Worm (Caenorhabditis elegans) whole organism, L1 larva: ENCODE measurements around the gene nspb-5.

Experiments used
- C34B4.2 ChIP-seq: sonication (generic microtip); optimal IDR thresholded peaks from 2 replicates; lab custom pipeline; 2017; ENCODE audit warnings: mild to moderate bottlenecking, missing genetic modification characterization, missing compliant biosample characterization
- aha-1 ChIP-seq: fragments of 150-350 bp; optimal IDR thresholded peaks from 2 replicates; lab custom pipeline; 2014; ENCODE audit warnings: missing biosample characterization, missing genetic modification characterization
- alr-1 ChIP-seq: fragments of 200-800 bp; sonication (Bioruptor generic); optimal IDR thresholded peaks from 2 replicates; lab custom pipeline; 2018; ENCODE audit warnings: borderline replicate concordance, mild to moderate bottlenecking, missing genetic modification characterization, missing compliant biosample characterization
- aly-2 ChIP-seq: fragments of 150-350 bp; optimal IDR thresholded peaks from 2 replicates; lab custom pipeline; 2014; ENCODE audit warnings: missing biosample characterization, missing genetic modification characterization
- ama-1 ChIP-seq: fragments of 150-350 bp; optimal IDR thresholded peaks from 2 replicates; lab custom pipeline; 2014
- ceh-63 ChIP-seq: fragments of 200-800 bp; sonication (Bioruptor generic); optimal IDR thresholded peaks from 2 replicates; lab custom pipeline; 2018; ENCODE audit warnings: mild to moderate bottlenecking, missing genetic modification characterization, missing compliant biosample characterization
- ceh-82 ChIP-seq, 3 experiments: fragments of 150-350 bp in 1 of 3; sonication (generic microtip) in 2 of 3; optimal IDR thresholded peaks; 2 replicates each; lab custom pipeline; 2014 to 2017; ENCODE audit warnings: missing biosample characterization in 3 of 3, missing genetic modification characterization in 3 of 3
- ces-1 ChIP-seq: fragments of 150-350 bp; optimal IDR thresholded peaks from 2 replicates; lab custom pipeline; 2014; ENCODE audit warnings: missing biosample characterization, missing genetic modification reagents, missing genetic modification characterization
- dpl-1 ChIP-seq, 3 experiments: fragments of 150-350 bp in 2 of 3; sonication (generic microtip) in 1 of 3; optimal IDR thresholded peaks; 2 replicates each; lab custom pipeline; 2014 to 2017; ENCODE audit warnings: missing biosample characterization in 3 of 3, missing genetic modification characterization in 3 of 3, missing genetic modification reagents in 3 of 3
- egl-13 ChIP-seq: sonication (generic microtip); optimal IDR thresholded peaks from 2 replicates; lab custom pipeline; 2016; ENCODE audit warnings: missing genotype, missing genetic modification reagents, missing genetic modification characterization, missing compliant biosample characterization
- egl-27 ChIP-seq, 2 experiments: fragments of 150-350 bp in 1 of 2; sonication (generic microtip); optimal IDR thresholded peaks; 3 replicates each; lab custom pipeline; 2017 to 2018; ENCODE audit warnings: missing biosample characterization in 2 of 2, missing genetic modification characterization in 2 of 2, missing genetic modification reagents in 2 of 2
- elt-2 ChIP-seq: sonication (generic microtip); optimal IDR thresholded peaks from 2 replicates; lab custom pipeline; 2016; ENCODE audit warnings: missing genetic modification characterization, mild to moderate bottlenecking, inconsistent platforms, missing compliant biosample characterization, missing genetic modification reagents
- elt-3 ChIP-seq, 6 experiments: fragments of 150-350 bp in 1 of 6; sonication (generic microtip); optimal IDR thresholded peaks; 2 replicates each; lab custom pipeline; 2017 to 2018; ENCODE audit warnings: missing biosample characterization in 6 of 6, missing genetic modification characterization in 6 of 6, inconsistent platforms in 1 of 6
- grh-1 ChIP-seq: fragments of 200-800 bp; sonication (Bioruptor generic); IDR thresholded peaks from 2 replicates; pipeline ENCODE4 v1.3.6; 2022; ENCODE audit warnings: missing genetic modification reagents, missing genetic modification characterization, missing compliant biosample characterization
- hlh-17 ChIP-seq: fragments of 200-800 bp; sonication (Bioruptor generic); optimal IDR thresholded peaks from 2 replicates; lab custom pipeline; 2018; ENCODE audit warnings: missing genetic modification characterization, mild to moderate bottlenecking, missing compliant biosample characterization, moderate library complexity, borderline replicate concordance
- hpl-2 ChIP-seq: fragments of 150-350 bp; optimal IDR thresholded peaks from 2 replicates; lab custom pipeline; 2014; ENCODE audit warnings: missing biosample characterization, missing genetic modification reagents, missing genetic modification characterization
- jun-1 ChIP-seq: fragments of 150-350 bp; optimal IDR thresholded peaks from 2 replicates; lab custom pipeline; 2014; ENCODE audit warnings: missing biosample characterization, missing genetic modification reagents, missing genetic modification characterization
- lin-15B ChIP-seq: fragments of 150-350 bp; sonication (generic microtip); optimal IDR thresholded peaks from 3 replicates; lab custom pipeline; 2014; ENCODE audit warnings: missing biosample characterization, missing genetic modification characterization
- lin-35 ChIP-seq, 2 experiments: fragments of 150-350 bp; optimal IDR thresholded peaks; 2 replicates each; lab custom pipeline; 2014; ENCODE audit warnings: missing biosample characterization in 2 of 2, missing genetic modification characterization in 2 of 2, missing genetic modification reagents in 2 of 2
- lin-39 ChIP-seq: fragments of 150-350 bp; optimal IDR thresholded peaks from 2 replicates; lab custom pipeline; 2014; ENCODE audit warnings: missing biosample characterization, missing genetic modification reagents, missing genetic modification characterization
- lir-3 ChIP-seq: sonication (generic microtip); optimal IDR thresholded peaks from 2 replicates; lab custom pipeline; 2016; ENCODE audit warnings: mild to moderate bottlenecking, missing genetic modification characterization, moderate library complexity, missing compliant biosample characterization; ENCODE audit not compliant: poor library complexity
- mab-9 ChIP-seq: fragments of 200-800 bp; sonication (Bioruptor generic); IDR thresholded peaks from 2 replicates; pipeline ENCODE4 v1.3.6; 2022; ENCODE audit warnings: missing genetic modification reagents, missing genetic modification characterization, missing compliant biosample characterization
- mdl-1 ChIP-seq, 2 experiments: fragments of 150-350 bp; optimal IDR thresholded peaks; 2 replicates each; lab custom pipeline; 2014 to 2017; ENCODE audit warnings: missing biosample characterization in 2 of 2, missing genetic modification characterization in 2 of 2, inconsistent platforms in 1 of 2
- mef-2 ChIP-seq: fragments of 150-350 bp; optimal IDR thresholded peaks from 2 replicates; lab custom pipeline; 2014; ENCODE audit warnings: missing biosample characterization, missing genetic modification characterization
- mep-1 ChIP-seq: fragments of 150-350 bp; optimal IDR thresholded peaks from 2 replicates; lab custom pipeline; 2014; ENCODE audit warnings: missing biosample characterization, missing genetic modification characterization
- nhr-11 ChIP-seq: fragments of 150-350 bp; optimal IDR thresholded peaks from 2 replicates; lab custom pipeline; 2014; ENCODE audit warnings: missing biosample characterization, missing genetic modification characterization
- nhr-20 ChIP-seq: sonication (generic microtip); optimal IDR thresholded peaks from 2 replicates; lab custom pipeline; 2016; ENCODE audit warnings: mild to moderate bottlenecking, missing genetic modification characterization, missing compliant biosample characterization
- nhr-237 ChIP-seq: fragments of 150-350 bp; optimal IDR thresholded peaks from 2 replicates; lab custom pipeline; 2014; ENCODE audit warnings: missing biosample characterization, missing genetic modification characterization
- nhr-47 ChIP-seq: sonication (generic microtip); optimal IDR thresholded peaks from 2 replicates; lab custom pipeline; 2016; ENCODE audit warnings: mild to moderate bottlenecking, missing genetic modification characterization, moderate library complexity, missing compliant biosample characterization
- nhr-71 ChIP-seq: sonication (generic microtip); optimal IDR thresholded peaks from 2 replicates; lab custom pipeline; 2016; ENCODE audit warnings: mild to moderate bottlenecking, missing genetic modification characterization, moderate library complexity, missing compliant biosample characterization
- nhr-90 ChIP-seq: sonication (generic microtip); optimal IDR thresholded peaks from 2 replicates; lab custom pipeline; 2016; ENCODE audit warnings: mild to moderate bottlenecking, missing genetic modification characterization, missing compliant biosample characterization; ENCODE audit not compliant: poor library complexity
- pag-3 ChIP-seq: sonication (generic microtip); optimal IDR thresholded peaks from 2 replicates; lab custom pipeline; 2017; ENCODE audit warnings: missing genetic modification characterization, mild to moderate bottlenecking, missing compliant biosample characterization, antibody characterized with exemption, borderline replicate concordance; ENCODE audit not compliant: insufficient read depth
- pax-3 ChIP-seq: fragments of 200-800 bp; sonication (Bioruptor generic); optimal IDR thresholded peaks from 2 replicates; lab custom pipeline; 2018; ENCODE audit warnings: mild to moderate bottlenecking, missing genetic modification characterization, moderate library complexity, missing compliant biosample characterization
- pqm-1 ChIP-seq: sonication (generic microtip); optimal IDR thresholded peaks from 3 replicates; lab custom pipeline; 2017; ENCODE audit warnings: missing biosample characterization, missing genetic modification characterization
- rnt-1 ChIP-seq: sonication (generic microtip); optimal IDR thresholded peaks from 2 replicates; lab custom pipeline; 2016; ENCODE audit warnings: mild to moderate bottlenecking, missing genetic modification characterization, moderate library complexity, missing compliant biosample characterization
- snpc-4 ChIP-seq: fragments of 150-350 bp; optimal IDR thresholded peaks from 2 replicates; lab custom pipeline; 2014; ENCODE audit warnings: missing biosample characterization, missing genetic modification characterization
- snu-23 ChIP-seq: sonication (generic microtip); optimal IDR thresholded peaks from 2 replicates; lab custom pipeline; 2016; ENCODE audit warnings: missing genetic modification characterization, missing compliant biosample characterization
- sptf-1 ChIP-seq: fragments of 150-350 bp; optimal IDR thresholded peaks from 2 replicates; lab custom pipeline; 2014; ENCODE audit warnings: missing biosample characterization, missing genetic modification characterization
- tbx-2 ChIP-seq: sonication (generic microtip); optimal IDR thresholded peaks from 2 replicates; lab custom pipeline; 2016; ENCODE audit warnings: missing genetic modification characterization, missing compliant biosample characterization
- tlp-1 ChIP-seq: fragments of 150-350 bp; optimal IDR thresholded peaks from 2 replicates; lab custom pipeline; 2014; ENCODE audit warnings: missing biosample characterization, missing genetic modification characterization
- vab-15 ChIP-seq: sonication (generic microtip); optimal IDR thresholded peaks from 2 replicates; lab custom pipeline; 2017; ENCODE audit warnings: missing genotype, mild to moderate bottlenecking, missing genetic modification characterization, missing compliant biosample characterization
- xbp-1 ChIP-seq: sonication (generic microtip); optimal IDR thresholded peaks from 2 replicates; lab custom pipeline; 2016; ENCODE audit warnings: missing genetic modification characterization, missing compliant biosample characterization
- zip-4 ChIP-seq: fragments of 200-800 bp; sonication (Bioruptor generic); optimal IDR thresholded peaks from 2 replicates; lab custom pipeline; 2018; ENCODE audit warnings: mild to moderate bottlenecking, missing genetic modification characterization, moderate library complexity, missing compliant biosample characterization
- ztf-11 ChIP-seq, 2 experiments: sonication (generic microtip); optimal IDR thresholded peaks; 2 replicates each; lab custom pipeline; 2016 to 2017; ENCODE audit warnings: missing genetic modification characterization in 2 of 2, missing biosample characterization in 1 of 2, missing compliant biosample characterization in 1 of 2

nspb-5 gene

DNA sequence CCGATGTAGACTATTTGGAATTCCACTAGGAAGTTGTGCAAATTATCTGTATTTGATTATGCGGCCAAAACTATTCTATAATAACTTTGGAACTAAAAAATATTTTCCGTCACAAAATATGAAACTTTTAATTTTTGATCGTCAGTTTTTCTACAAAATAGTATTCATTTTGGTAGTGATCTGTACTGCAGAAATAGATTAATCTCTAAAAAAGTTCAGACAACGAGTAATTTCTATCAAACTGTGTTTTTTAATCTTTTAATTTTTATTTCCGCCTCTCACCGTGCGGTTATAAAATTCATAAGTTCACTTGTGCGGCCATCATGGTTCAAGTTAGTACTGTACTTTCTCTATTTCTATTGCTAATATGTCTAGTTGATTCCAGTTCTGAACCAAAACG, 39.4 kb downstream of the nspb-5 start, which contains the start of gene C01B10.7:
C01B10.7 (plus strand) TSS at position 301 of the 400 bp plus-strand sequence.
- TF ChIP-seq vab-15 (no peak), lin-35 (GFP tag; optimal IDR thresholded peaks at IDR 0.05; lab: Kevin White, UChicago) (no peak)

DNA sequence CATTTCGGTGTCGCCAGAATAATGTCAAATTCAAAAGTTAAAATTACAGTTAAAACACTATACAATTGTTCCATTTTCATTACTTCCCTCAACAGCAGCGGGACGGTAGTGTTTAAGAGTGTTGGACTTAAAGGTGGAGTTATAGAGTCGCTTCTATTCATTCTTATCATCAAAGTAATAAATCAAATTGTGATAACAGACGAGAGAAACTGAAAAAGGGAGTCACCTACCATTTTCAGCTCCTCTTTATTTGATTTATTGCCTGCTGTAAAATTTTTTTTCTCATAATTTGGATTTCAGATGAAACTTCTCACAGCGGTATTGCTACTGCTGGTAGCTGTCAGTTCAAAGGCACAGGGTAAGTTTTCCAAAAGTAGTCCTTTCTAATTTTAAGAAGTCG, 41.0 kb downstream of the nspb-5 start, which contains the start of gene C01B10.6:
C01B10.6 (plus strand) TSS at position 301 of the 400 bp plus-strand sequence.
- TF ChIP-seq lir-3 (tag; lab: Kevin White, UChicago) (no peak), ceh-82 (tag; optimal IDR thresholded peaks at IDR 0.05; lab: Kevin White, UChicago) (no peak), hpl-2 (GFP tag; lab: Kevin White, UChicago) (no peak), pag-3 (tag; lab: Kevin White, UChicago) (no peak), nhr-20 (tag; lab: Kevin White, UChicago) (no peak), ceh-63 (GFP tag; lab: Kevin White, UChicago) (no peak), snu-23 (GFP tag; lab: Kevin White, UChicago) (no peak), snpc-4 (no peak), nhr-237 (tag; lab: Kevin White, UChicago) (no peak), egl-27 (tag; optimal IDR thresholded peaks at IDR 0.05; lab: Kevin White, UChicago) (no peak), tbx-2 (tag; lab: Kevin White, UChicago) (no peak), dpl-1 (GFP tag; optimal IDR thresholded peaks at IDR 0.05; lab: Kevin White, UChicago) (no peak)

DNA sequence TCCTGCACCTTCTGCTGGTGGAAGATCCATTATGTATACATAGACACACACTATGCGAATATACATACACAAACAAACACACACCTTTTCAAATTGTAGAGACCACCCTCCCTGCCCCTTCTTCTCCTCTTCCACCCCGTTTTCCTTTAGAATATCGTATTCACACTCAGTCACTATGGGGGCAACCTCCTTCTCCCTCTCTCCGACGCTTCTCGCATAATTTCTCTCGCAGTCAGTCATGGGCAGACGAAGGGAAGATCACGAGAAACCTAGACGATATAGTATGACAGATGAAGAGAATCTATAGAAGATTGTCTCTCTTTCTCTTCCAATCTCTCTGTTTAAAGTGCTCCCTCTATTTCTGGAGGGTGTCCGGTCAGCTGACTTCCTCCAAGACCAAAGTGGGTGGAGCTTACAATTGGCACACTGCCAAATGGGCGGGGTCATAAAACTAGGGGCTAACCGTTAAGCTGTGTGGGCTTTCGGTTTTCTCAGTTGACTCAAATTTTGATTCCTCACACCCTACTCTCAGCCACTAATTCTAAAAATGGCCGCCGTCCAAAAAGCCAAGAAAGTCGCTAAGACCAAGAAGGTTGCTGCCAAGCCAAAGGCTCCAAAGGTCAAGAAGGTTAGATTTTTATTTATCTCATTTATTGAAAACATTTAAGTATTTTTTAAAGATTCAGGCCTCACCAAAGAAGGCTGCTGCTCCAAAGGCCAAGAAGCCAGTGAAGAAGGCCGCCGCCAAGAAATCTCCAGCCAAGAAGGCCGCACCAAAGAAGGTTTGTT, 47.2 kb downstream of the nspb-5 start, which contains the start of gene hil-7:
hil-7 (plus strand) TSS at position 446 of the 789 bp plus-strand sequence.
- TF ChIP-seq tbx-2 (tag; lab: Kevin White, UChicago) (peak; percentile 88), lin-39 (no peak), ama-1 (no peak), jun-1 (tag; lab: Kevin White, UChicago) (peak; percentile 53), ces-1 (GFP tag; lab: Kevin White, UChicago) (no peak), elt-3 (tag; optimal IDR thresholded peaks at IDR 0.05; lab: Kevin White, UChicago) (no peak), tlp-1 (tag; lab: Kevin White, UChicago) (no peak), mab-9 (GFP tag; lab: Robert Waterston, UW) (0 out of 2 replicates have a peak, but pooled peaks have one; percentile 28), aha-1 (tag; lab: Kevin White, UChicago) (no peak), sptf-1 (tag; lab: Kevin White, UChicago) (no peak), alr-1 (tag; lab: Kevin White, UChicago) (no peak), ztf-11 (tag; optimal IDR thresholded peaks at IDR 0.05; lab: Kevin White, UChicago) (peak in 1 of 2 experiments; percentile 75), lin-15B (tag; lab: Kevin White, UChicago) (no peak), C34B4.2 (tag; lab: Kevin White, UChicago) (no peak), egl-27 (tag; optimal IDR thresholded peaks at IDR 0.05; lab: Kevin White, UChicago) (no peak), dpl-1 (GFP tag; optimal IDR thresholded peaks at IDR 0.05; lab: Kevin White, UChicago) (peak; percentile 57 to 64 (median 63)), grh-1 (GFP tag; lab: Robert Waterston, UW) (peak; percentile 59), hlh-17 (GFP tag; lab: Kevin White, UChicago) (no peak), pqm-1 (tag; lab: Kevin White, UChicago) (no peak), nhr-71 (tag; lab: Kevin White, UChicago) (peak; percentile 91), pax-3 (tag; lab: Kevin White, UChicago) (peak; percentile 28), ceh-82 (tag; optimal IDR thresholded peaks at IDR 0.05; lab: Kevin White, UChicago) (no peak), nhr-11 (tag; lab: Kevin White, UChicago) (peak; percentile 45), rnt-1 (tag; lab: Kevin White, UChicago) (peak; percentile 57), nhr-90 (tag; lab: Kevin White, UChicago) (peak; percentile 39), nhr-237 (tag; lab: Kevin White, UChicago) (no peak), nhr-20 (tag; lab: Kevin White, UChicago) (peak; percentile 81), mef-2 (tag; lab: Kevin White, UChicago) (peak; percentile 52), zip-4 (no peak), nhr-47 (tag; lab: Kevin White, UChicago) (peak; percentile 79), egl-13 (tag; lab: Kevin White, UChicago) (peak; percentile 44), mep-1 (tag; lab: Kevin White, UChicago) (peak; percentile 90), aly-2 (tag; lab: Kevin White, UChicago) (no peak), elt-2 (tag; lab: Kevin White, UChicago) (no peak), mdl-1 (tag; optimal IDR thresholded peaks at IDR 0.05; lab: Kevin White, UChicago) (peak in 1 of 2 experiments; percentile 81), xbp-1 (tag; lab: Kevin White, UChicago) (peak; percentile 55), snu-23 (GFP tag; lab: Kevin White, UChicago) (peak; percentile 77)
